Worm (Caenorhabditis elegans) whole organism, early embryonic: ENCODE measurements around the gene F46H5.5.

ENCODE experiments used
- aly-1 ChIP-seq: sonication (generic microtip); optimal IDR thresholded peaks from 2 replicates; lab custom pipeline; 2016; ENCODE audit warnings: missing genetic modification characterization, missing compliant biosample characterization
- ama-1 ChIP-seq: fragments of 150-350 bp; optimal IDR thresholded peaks from 2 replicates; lab custom pipeline; 2014
- hmg-4 ChIP-seq: fragments of 200-800 bp; sonication (Bioruptor generic); optimal IDR thresholded peaks from 2 replicates; lab custom pipeline; 2018; ENCODE audit warnings: mild to moderate bottlenecking, missing genetic modification characterization, missing compliant biosample characterization

DNA sequence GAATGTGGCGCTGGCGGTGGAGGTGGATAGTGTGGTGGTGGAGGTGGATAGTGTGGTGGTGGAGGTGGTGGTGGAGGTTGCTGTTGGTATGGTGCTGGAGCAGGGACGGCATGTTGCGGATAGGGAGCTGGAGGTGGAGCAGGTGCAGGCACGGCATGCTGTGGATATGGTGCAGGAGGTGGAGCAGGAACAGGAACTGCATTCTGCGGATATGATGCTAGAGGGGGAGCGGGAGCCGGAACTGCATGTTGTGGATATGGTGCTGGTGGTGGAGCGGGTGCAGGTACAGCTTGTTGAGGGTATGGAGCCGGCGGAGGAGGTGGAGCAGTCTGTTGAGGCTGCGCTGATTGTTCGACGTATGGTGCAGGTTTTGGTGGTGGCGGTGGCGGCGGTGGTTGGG is 12.2 kb upstream of the F46H5.5 start:
- TF ChIP-seq hmg-4 (no peak), aly-1 (tag; lab: Kevin White, UChicago) (no peak), ama-1 (lab: Kevin White, UChicago) (no peak)
